Worm (Caenorhabditis elegans): ENCODE data around the gene K09C4.1.

- TF ChIP-seq unc-62 (GFP tag; optimal IDR thresholded peaks at IDR 0.05) (no peak), ztf-4 (tag; optimal IDR thresholded peaks at IDR 0.05) (no peak), crh-2 (tag; optimal IDR thresholded peaks at IDR 0.05) (no peak), lin-11 (tag; optimal IDR thresholded peaks at IDR 0.05) (no peak), ztf-11 (tag; optimal IDR thresholded peaks at IDR 0.05) (no peak), nhr-25 (tag; optimal IDR thresholded peaks at IDR 0.05) (no peak)
These were observed 39.8 kb upstream of the K09C4.1 start, which contains the start of gene lbp-1 for ce11 chrX:3258842-3259241.

Data from whole organism, L2 larva.